Worm (Caenorhabditis elegans): ENCODE measurements around the gene F55H2.7.

- no peak for TF ChIP-seq ama-1 (optimal IDR thresholded peaks at IDR 0.05)
- no peak for TF ChIP-seq scrt-1 (GFP tag; IDR thresholded peaks at IDR 0.05)
- no peak for TF ChIP-seq ceh-36 (tag; optimal IDR thresholded peaks at IDR 0.05)
- no peak for TF ChIP-seq ceh-13 (GFP tag; optimal IDR thresholded peaks at IDR 0.05)
- TF ChIP-seq tbx-11 (GFP tag; IDR thresholded peaks at IDR 0.05): no peak
- no peak for TF ChIP-seq B0310.2 (tag; optimal IDR thresholded peaks at IDR 0.05)
- TF ChIP-seq hmbx-1 (tag; optimal IDR thresholded peaks at IDR 0.05): no peak
- no peak for TF ChIP-seq aly-1 (tag; optimal IDR thresholded peaks at IDR 0.05)
- no peak for TF ChIP-seq ets-7 (tag; optimal IDR thresholded peaks at IDR 0.05)
- no peak for TF ChIP-seq flt-1 (GFP tag; IDR thresholded peaks at IDR 0.05)
- TF ChIP-seq hmg-4 (GFP tag; optimal IDR thresholded peaks at IDR 0.05): no peak
- no peak for TF ChIP-seq tbx-37 (GFP tag; conservative IDR thresholded peaks at IDR 0.05)
- no peak for TF ChIP-seq tra-4 (tag; optimal IDR thresholded peaks at IDR 0.05)
- no peak for TF ChIP-seq sea-1 (GFP tag; conservative IDR thresholded peaks at IDR 0.05)
These were observed 28.6 kb downstream of the F55H2.7 start for ce11 chrIII:9487454-9487853.
